Worm (Caenorhabditis elegans): Measurements from ENCODE around the gene F44E5.4.

F44E5.4 gene

DNA sequence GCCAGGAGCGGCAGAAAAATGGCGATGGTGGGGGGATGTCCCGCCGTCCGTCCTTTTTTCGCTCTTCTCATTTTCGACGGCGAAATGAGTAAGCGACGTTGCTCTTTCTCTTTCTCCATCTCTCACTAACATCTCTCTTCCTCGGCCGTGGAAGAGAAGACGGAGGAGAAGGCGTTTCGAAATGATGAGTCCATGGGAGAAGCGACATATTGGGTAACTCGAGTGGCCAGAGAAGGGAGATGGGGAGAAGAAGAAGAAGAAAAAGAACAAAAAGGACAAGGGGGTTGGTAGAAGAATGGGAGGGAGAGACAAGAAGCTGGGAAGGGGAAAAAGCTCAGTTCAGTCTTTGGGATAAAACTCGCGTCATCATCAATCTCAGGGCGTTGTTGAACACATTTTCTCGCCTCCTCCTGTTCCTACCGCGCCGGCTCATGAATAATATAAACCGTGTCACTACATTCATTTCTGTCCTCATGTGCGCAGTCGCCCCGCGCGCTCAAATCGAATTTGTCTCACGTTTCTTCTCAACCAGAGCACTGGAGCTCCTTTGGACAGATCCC lies 7.4 kb downstream of the F44E5.4 start:
- TF ChIP-seq zip-5 (tag; optimal IDR thresholded peaks at IDR 0.05) (no peak), ceh-31 (tag; optimal IDR thresholded peaks at IDR 0.05) (no peak), hlh-30 (tag; optimal IDR thresholded peaks at IDR 0.05; ENCODE audit: insufficient read depth) (no peak), unc-42 (tag; optimal IDR thresholded peaks at IDR 0.05) (peak; percentile 75), sox-2 (GFP tag; IDR thresholded peaks at IDR 0.05) (no peak), nhr-11 (tag; optimal IDR thresholded peaks at IDR 0.05) (no peak), T23F11.4 (GFP tag; optimal IDR thresholded peaks at IDR 0.05) (no peak), ceh-48 (tag; optimal IDR thresholded peaks at IDR 0.05) (no peak), hlh-13 (GFP tag; optimal IDR thresholded peaks at IDR 0.05) (no peak), ceh-22 (tag; optimal IDR thresholded peaks at IDR 0.05) (no peak), pqm-1 (tag; optimal IDR thresholded peaks at IDR 0.05) (no peak), hlh-8 (tag; optimal IDR thresholded peaks at IDR 0.05) (no peak), elt-2 (tag; optimal IDR thresholded peaks at IDR 0.05) (no peak), lim-6 (tag; optimal IDR thresholded peaks at IDR 0.05) (peak; percentile 31), ceh-24 (tag; optimal IDR thresholded peaks at IDR 0.05) (no peak), rnt-1 (tag; optimal IDR thresholded peaks at IDR 0.05) (peak; percentile 4), pag-3 (tag; optimal IDR thresholded peaks at IDR 0.05; ENCODE audit: borderline replicate concordance) (peak; percentile 27), dve-1 (tag; optimal IDR thresholded peaks at IDR 0.05) (no peak), ceh-34 (tag; optimal IDR thresholded peaks at IDR 0.05) (peak; percentile 79), F13H6.1 (tag; optimal IDR thresholded peaks at IDR 0.05) (no peak), ceh-9 (tag; optimal IDR thresholded peaks at IDR 0.05) (no peak), ets-4 (tag; optimal IDR thresholded peaks at IDR 0.05) (no peak), syd-9 (tag; optimal IDR thresholded peaks at IDR 0.05) (no peak), madf-2 (tag; optimal IDR thresholded peaks at IDR 0.05) (no peak), C38D4.7 (GFP tag; optimal IDR thresholded peaks at IDR 0.05) (no peak), ceh-2 (tag; optimal IDR thresholded peaks at IDR 0.05) (no peak), pax-1 (tag; optimal IDR thresholded peaks at IDR 0.05) (no peak), ttx-3 (tag; optimal IDR thresholded peaks at IDR 0.05) (no peak), pat-9 (tag; optimal IDR thresholded peaks at IDR 0.05) (no peak), ahr-1 (tag; optimal IDR thresholded peaks at IDR 0.05) (no peak), gmeb-2 (tag; optimal IDR thresholded peaks at IDR 0.05) (no peak), ceh-45 (GFP tag; IDR thresholded peaks at IDR 0.05) (no peak), hlh-6 (tag; optimal IDR thresholded peaks at IDR 0.05) (no peak), tbx-2 (tag; optimal IDR thresholded peaks at IDR 0.05) (peak; percentile 50), ama-1 (optimal IDR thresholded peaks at IDR 0.05) (no peak), K02D7.2 (tag; optimal IDR thresholded peaks at IDR 0.05) (no peak), nfya-1 (tag; optimal IDR thresholded peaks at IDR 0.05) (peak; percentile 46), pha-2 (tag; optimal IDR thresholded peaks at IDR 0.05) (no peak), ztf-16 (tag; optimal IDR thresholded peaks at IDR 0.05) (no peak), Y22D7AL.16 (tag; optimal IDR thresholded peaks at IDR 0.05) (no peak), pha-4 (tag; optimal IDR thresholded peaks at IDR 0.05) (no peak), ceh-6 (GFP tag; optimal IDR thresholded peaks at IDR 0.05) (no peak), sox-4 (tag; optimal IDR thresholded peaks at IDR 0.05) (no peak), unc-86 (tag; optimal IDR thresholded peaks at IDR 0.05) (no peak), nhr-232 (tag; optimal IDR thresholded peaks at IDR 0.05) (no peak), fkh-6 (tag; optimal IDR thresholded peaks at IDR 0.05) (no peak), mec-3 (tag; optimal IDR thresholded peaks at IDR 0.05; ENCODE audit: borderline replicate concordance) (no peak), ceh-19 (GFP tag; optimal IDR thresholded peaks at IDR 0.05) (peak; percentile 60), tbx-7 (tag; optimal IDR thresholded peaks at IDR 0.05) (no peak), ref-2 (tag; optimal IDR thresholded peaks at IDR 0.05) (no peak), npax-4 (tag; optimal IDR thresholded peaks at IDR 0.05) (no peak), elt-4 (tag; optimal IDR thresholded peaks at IDR 0.05) (no peak), ceh-18 (tag; optimal IDR thresholded peaks at IDR 0.05) (peak; percentile 18), ceh-14 (tag; optimal IDR thresholded peaks at IDR 0.05) (peak; percentile 35)
